Worm (Caenorhabditis elegans) whole organism, midembryonic: ENCODE data around the gene Y51A2A.12.
"Not testable (repeated sequence)": the region's sequence is repeated elsewhere in the genome, so short reads cannot be mapped to it uniquely, and the experiment has no call there.

Experiments
- T22C8.4 ChIP-seq: fragments of 200-800 bp; sonication (Bioruptor generic); IDR thresholded peaks from 2 replicates; pipeline ENCODE4 v1.3.6; 2022; ENCODE audit warnings: missing genetic modification characterization, missing compliant biosample characterization
- cog-1 ChIP-seq: sonication (generic microtip); optimal IDR thresholded peaks from 2 replicates; lab custom pipeline; 2016; ENCODE audit warnings: missing genetic modification characterization, missing compliant biosample characterization
- flt-1 ChIP-seq: fragments of 200-800 bp; sonication (Bioruptor generic); IDR thresholded peaks from 2 replicates; pipeline ENCODE4 v1.3.6; 2022; ENCODE audit warnings: missing genetic modification characterization, missing compliant biosample characterization
- klf-2 ChIP-seq: fragments of 200-800 bp; sonication (Bioruptor generic); conservative IDR thresholded peaks from 2 replicates; pipeline ENCODE4 v1.3.6; 2022; ENCODE audit warnings: missing genetic modification reagents, missing genetic modification characterization, missing compliant biosample characterization
- med-1 ChIP-seq: sonication (generic microtip); optimal IDR thresholded peaks from 2 replicates; lab custom pipeline; 2017; ENCODE audit warnings: missing genetic modification characterization, mild to moderate bottlenecking, missing compliant biosample characterization, antibody characterized with exemption, missing genetic modification reagents; ENCODE audit not compliant: insufficient read depth
- ref-1 ChIP-seq: fragments of 200-800 bp; sonication (Bioruptor generic); conservative IDR thresholded peaks from 2 replicates; pipeline ENCODE4 v1.3.6; 2022; ENCODE audit warnings: missing genetic modification reagents, missing genetic modification characterization, missing compliant biosample characterization
- tab-1 ChIP-seq: fragments of 200-800 bp; sonication (Bioruptor generic); IDR thresholded peaks from 2 replicates; pipeline ENCODE4 v1.3.6; 2022; ENCODE audit warnings: missing genetic modification characterization, missing compliant biosample characterization
- ztf-23 ChIP-seq: fragments of 200-800 bp; sonication (Bioruptor generic); IDR thresholded peaks from 2 replicates; pipeline ENCODE4 v1.3.6; 2022; ENCODE audit warnings: missing genetic modification reagents, missing genetic modification characterization, missing compliant biosample characterization
- ztf-29 ChIP-seq: fragments of 200-800 bp; sonication (Bioruptor generic); IDR thresholded peaks from 2 replicates; pipeline ENCODE4 v1.3.6; 2022; ENCODE audit warnings: missing genetic modification reagents, missing genetic modification characterization, missing compliant biosample characterization

The Y51A2A.12 gene

ce11 chrV:18269885-18270284 lies 22.5 kb upstream of the Y51A2A.12 start, which contains the start of gene skr-6:
TSS of gene skr-6 (minus strand) at chrV:18269985.
- TF ChIP-seq T22C8.4 (GFP tag; lab: Robert Waterston, UW), result no peak
- TF ChIP-seq ztf-23 (GFP tag; lab: Robert Waterston, UW), result no peak
- no peak for TF ChIP-seq med-1 (GFP tag; lab: Kevin White, UChicago)
- no peak for TF ChIP-seq flt-1
- no peak for TF ChIP-seq ztf-29 (GFP tag; lab: Robert Waterston, UW)

ce11 chrV:18270403-18270802 lies 22.0 kb upstream of the Y51A2A.12 start, which contains the start of gene Y37H2C.4:
TSS of gene Y37H2C.4 (plus strand) at chrV:18270703.
- no peak for TF ChIP-seq T22C8.4 (GFP tag; lab: Robert Waterston, UW)
- no peak for TF ChIP-seq med-1 (GFP tag; lab: Kevin White, UChicago)
- no peak for TF ChIP-seq ref-1 (GFP tag; lab: Robert Waterston, UW)
- TF ChIP-seq klf-2 (GFP tag; lab: Robert Waterston, UW), result no peak
- no peak for TF ChIP-seq ztf-29 (GFP tag; lab: Robert Waterston, UW)
- no peak for TF ChIP-seq flt-1
- no peak for TF ChIP-seq cog-1 (tag; lab: Kevin White, UChicago)
- no peak for TF ChIP-seq ztf-23 (GFP tag; lab: Robert Waterston, UW)
- no peak for TF ChIP-seq tab-1 (GFP tag; lab: Robert Waterston, UW)

- TF ChIP-seq ref-1 (GFP tag; lab: Robert Waterston, UW), result no peak
- TF ChIP-seq ztf-23 (GFP tag; lab: Robert Waterston, UW), result no peak
- TF ChIP-seq tab-1 (GFP tag; lab: Robert Waterston, UW), result no peak
- TF ChIP-seq cog-1 (tag; lab: Kevin White, UChicago), result no peak
- no peak for TF ChIP-seq T22C8.4 (GFP tag; lab: Robert Waterston, UW)
- no peak for TF ChIP-seq flt-1
- TF ChIP-seq klf-2 (GFP tag; lab: Robert Waterston, UW), result no peak
- no peak for TF ChIP-seq ztf-29 (GFP tag; lab: Robert Waterston, UW)
- TF ChIP-seq med-1 (GFP tag; lab: Kevin White, UChicago), result no peak
Observed at ce11 chrV:18280778-18281177, 11.6 kb upstream of the Y51A2A.12 start, which contains the start of gene Y51A2A.16. TSS of gene Y51A2A.16 (minus strand) at chrV:18280878.

ce11 chrV:18282597-18282996 lies 9.8 kb upstream of the Y51A2A.12 start, which contains the start of gene clec-247:
TSS of gene clec-247 (plus strand) at chrV:18282897.
- no peak for TF ChIP-seq ztf-29 (GFP tag; lab: Robert Waterston, UW)
- no peak for TF ChIP-seq klf-2 (GFP tag; lab: Robert Waterston, UW)
- TF ChIP-seq tab-1 (GFP tag; lab: Robert Waterston, UW), result no peak
- TF ChIP-seq ztf-23 (GFP tag; lab: Robert Waterston, UW), result no peak
- TF ChIP-seq flt-1, result no peak
- TF ChIP-seq med-1 (GFP tag; lab: Kevin White, UChicago), result no peak
- TF ChIP-seq T22C8.4 (GFP tag; lab: Robert Waterston, UW), result no peak
- no peak for TF ChIP-seq ref-1 (GFP tag; lab: Robert Waterston, UW)
- no peak for TF ChIP-seq cog-1 (tag; lab: Kevin White, UChicago)

- no peak for TF ChIP-seq T22C8.4 (GFP tag; lab: Robert Waterston, UW)
- no peak for TF ChIP-seq ref-1 (GFP tag; lab: Robert Waterston, UW)
- no peak for TF ChIP-seq ztf-23 (GFP tag; lab: Robert Waterston, UW)
- no peak for TF ChIP-seq klf-2 (GFP tag; lab: Robert Waterston, UW)
- no peak for TF ChIP-seq med-1 (GFP tag; lab: Kevin White, UChicago)
- no peak for TF ChIP-seq flt-1
- no peak for TF ChIP-seq ztf-29 (GFP tag; lab: Robert Waterston, UW)
- TF ChIP-seq cog-1 (tag; lab: Kevin White, UChicago), result no peak
- TF ChIP-seq tab-1 (GFP tag; lab: Robert Waterston, UW), result no peak
Observed at ce11 chrV:18290642-18291041, 1.8 kb upstream of the Y51A2A.12 start, which contains the start of gene Y51A2A.4. TSS of gene Y51A2A.4 (plus strand) at chrV:18290942.

- no peak for TF ChIP-seq cog-1 (tag; lab: Kevin White, UChicago)
- no peak for TF ChIP-seq tab-1 (GFP tag; lab: Robert Waterston, UW)
- TF ChIP-seq T22C8.4 (GFP tag; lab: Robert Waterston, UW), result no peak
- TF ChIP-seq ztf-29 (GFP tag; lab: Robert Waterston, UW), result no peak
- TF ChIP-seq klf-2 (GFP tag; lab: Robert Waterston, UW), result no peak
- no peak for TF ChIP-seq ztf-23 (GFP tag; lab: Robert Waterston, UW)
- no peak for TF ChIP-seq flt-1
- TF ChIP-seq med-1 (GFP tag; lab: Kevin White, UChicago), result no peak
- no peak for TF ChIP-seq ref-1 (GFP tag; lab: Robert Waterston, UW)
Observed at ce11 chrV:18298506-18298905, 6.1 kb downstream of the Y51A2A.12 start, which contains the start of gene Y51A2A.5. TSS of gene Y51A2A.5 (plus strand) at chrV:18298806.

- no peak for TF ChIP-seq ztf-23 (GFP tag; lab: Robert Waterston, UW)
- TF ChIP-seq ztf-29 (GFP tag; lab: Robert Waterston, UW), result no peak
- TF ChIP-seq tab-1 (GFP tag; lab: Robert Waterston, UW), result no peak
- TF ChIP-seq cog-1 (tag; lab: Kevin White, UChicago), result no peak
- TF ChIP-seq klf-2 (GFP tag; lab: Robert Waterston, UW), result no peak
- no peak for TF ChIP-seq ref-1 (GFP tag; lab: Robert Waterston, UW)
- no peak for TF ChIP-seq flt-1
- TF ChIP-seq med-1 (GFP tag; lab: Kevin White, UChicago), result no peak
- no peak for TF ChIP-seq T22C8.4 (GFP tag; lab: Robert Waterston, UW)
Observed at ce11 chrV:18299313-18299712, 6.9 kb downstream of the Y51A2A.12 start.

- TF ChIP-seq ztf-23 (GFP tag; lab: Robert Waterston, UW); T22C8.4 (GFP tag; lab: Robert Waterston, UW); flt-1: not testable (repeated sequence)
Observed at ce11 chrV:18302414-18302813, 10.0 kb downstream of the Y51A2A.12 start, which contains the start of gene Y51A2A.6. TSS of gene Y51A2A.6 (plus strand) at chrV:18302714.

- TF ChIP-seq ztf-29 (GFP tag; lab: Robert Waterston, UW) (no peak), tab-1 (GFP tag; lab: Robert Waterston, UW) (no peak), ref-1 (GFP tag; lab: Robert Waterston, UW) (no peak), ztf-23 (GFP tag; lab: Robert Waterston, UW) (no peak), med-1 (GFP tag; lab: Kevin White, UChicago) (no peak), flt-1 (no peak), T22C8.4 (GFP tag; lab: Robert Waterston, UW) (no peak)
Observed at ce11 chrV:18318312-18318711, 25.9 kb downstream of the Y51A2A.12 start, which contains the start of gene fbxb-119. TSS of gene fbxb-119 (plus strand) at chrV:18318612.
